Worm (Caenorhabditis elegans) whole organism, young adult: Measurements from ENCODE around the gene ttr-40.

Experiments
- hmg-20 ChIP-seq: fragments of 200-800 bp; sonication (Bioruptor generic); IDR thresholded peaks from 2 replicates; pipeline ENCODE4 v1.3.6; 2022; ENCODE audit warnings: missing genetic modification reagents, missing genetic modification characterization, missing compliant biosample characterization
- nfya-1 ChIP-seq: sonication (generic microtip); optimal IDR thresholded peaks from 2 replicates; lab custom pipeline; 2017; ENCODE audit warnings: antibody characterized with exemption, missing compliant biosample characterization, missing genetic modification characterization, borderline replicate concordance; ENCODE audit not compliant: insufficient read depth
- nhr-80 ChIP-seq: sonication (generic microtip); optimal IDR thresholded peaks from 2 replicates; lab custom pipeline; 2016; ENCODE audit warnings: missing genetic modification characterization, missing compliant biosample characterization
- sea-2 ChIP-seq: fragments of 200-800 bp; sonication (Bioruptor generic); IDR thresholded peaks from 2 replicates; pipeline ENCODE4 v1.3.6; 2022; ENCODE audit warnings: missing genetic modification characterization, missing compliant biosample characterization
- zim-3 ChIP-seq: sonication (generic microtip); optimal IDR thresholded peaks from 2 replicates; lab custom pipeline; 2017; ENCODE audit warnings: mild to moderate bottlenecking, missing genetic modification characterization, moderate library complexity, missing compliant biosample characterization

ce11 chrV:9352947-9353346 lies 2.3 kb downstream of the ttr-40 start, which contains the start of gene srx-46:
- TF ChIP-seq hmg-20 (GFP tag; lab: Robert Waterston, UW) (no peak), nhr-80 (no peak), nfya-1 (tag; lab: Kevin White, UChicago) (no peak), sea-2 (no peak), zim-3 (no peak)
